Worm (Caenorhabditis elegans): ENCODE measurements around the gene F36H12.4.

The F36H12.4 gene

DNA sequence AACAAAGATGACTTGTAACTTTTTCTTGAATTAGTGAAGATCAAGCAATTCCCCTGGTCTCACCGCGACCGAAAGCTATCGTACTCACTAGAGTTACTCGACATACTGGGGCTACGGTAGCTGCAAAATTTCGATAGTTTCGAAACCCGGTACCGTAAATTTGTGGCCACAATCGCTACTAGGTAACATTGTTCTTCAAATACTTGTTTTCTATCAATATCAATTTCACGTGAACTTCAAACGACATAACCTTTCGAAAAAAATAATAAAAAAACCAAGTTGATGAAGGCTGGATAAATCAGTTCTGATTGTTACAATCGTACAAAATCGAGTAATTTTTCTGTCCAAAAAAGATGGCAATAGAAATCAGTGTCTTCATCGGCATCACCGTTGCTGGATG is 3.6 kb downstream of the F36H12.4 start, which contains the start of gene F36H12.3:
Gene F36H12.3 (plus strand): TSS at position 301 of the 400 bp plus-strand sequence.
- TF ChIP-seq sup-37 (GFP tag; optimal IDR thresholded peaks at IDR 0.05), result no peak
- no peak for TF ChIP-seq lir-3 (tag; optimal IDR thresholded peaks at IDR 0.05; ENCODE audit: poor library complexity)
- no peak for TF ChIP-seq pqm-1 (tag; optimal IDR thresholded peaks at IDR 0.05)
- no peak for TF ChIP-seq rnt-1 (tag; optimal IDR thresholded peaks at IDR 0.05)

DNA sequence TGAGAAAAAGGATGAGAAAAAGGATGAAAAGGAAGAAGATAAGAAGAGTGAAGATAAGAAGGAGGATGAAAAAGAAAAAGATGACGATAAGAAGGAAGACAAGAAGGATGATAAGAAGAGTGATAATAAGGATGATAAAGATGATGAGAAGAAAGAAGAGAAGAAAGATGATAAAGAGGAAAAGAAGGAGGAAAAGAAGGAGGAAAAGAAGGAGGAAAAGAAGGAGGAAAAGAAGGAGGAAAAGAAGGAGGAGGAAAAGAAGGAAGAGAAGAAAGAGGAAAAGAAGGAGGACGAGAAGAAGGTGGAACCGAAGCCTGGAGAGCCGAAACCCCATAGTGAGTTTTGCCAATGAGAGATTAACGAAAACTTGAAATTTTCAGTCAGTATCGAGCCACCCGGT is 4.5 kb downstream of the F36H12.4 start:
- TF ChIP-seq mef-2 (tag; optimal IDR thresholded peaks at IDR 0.05) (no peak), C04F5.9 (tag; optimal IDR thresholded peaks at IDR 0.05) (no peak), unc-130 (tag; optimal IDR thresholded peaks at IDR 0.05) (no peak), fkh-4 (tag; optimal IDR thresholded peaks at IDR 0.05; ENCODE audit: borderline replicate concordance) (no peak)

DNA sequence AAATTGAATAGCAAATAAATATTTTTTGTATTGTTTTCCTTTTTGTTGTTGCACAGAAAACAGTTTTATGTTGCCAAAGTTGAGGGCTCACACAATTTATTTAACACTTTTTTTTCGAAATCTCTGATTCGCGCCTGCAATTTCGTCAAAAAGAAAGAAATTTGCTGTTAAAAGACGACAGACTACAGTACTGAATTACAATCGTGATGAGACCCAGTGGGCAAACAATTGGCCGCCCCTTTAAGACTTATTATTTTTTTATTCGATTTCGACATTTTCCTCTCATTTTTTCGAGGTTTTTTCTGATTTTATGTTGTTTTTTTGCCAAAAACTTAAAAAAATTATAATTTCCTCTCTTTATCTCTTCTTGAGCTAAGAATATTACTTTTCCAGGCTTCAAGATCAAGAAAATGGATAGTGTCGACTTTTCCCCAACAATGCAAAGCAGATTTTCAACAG is 5.2 kb downstream of the F36H12.4 start, which contains the start of gene slfl-4:
Gene slfl-4 (plus strand): TSS at position 409 of the 459 bp plus-strand sequence.
- TF ChIP-seq ztf-4 (tag; optimal IDR thresholded peaks at IDR 0.05), result no peak
- TF ChIP-seq ceh-8 (GFP tag; optimal IDR thresholded peaks at IDR 0.05), result no peak
- no peak for TF ChIP-seq rnt-1 (tag; optimal IDR thresholded peaks at IDR 0.05)
- no peak for TF ChIP-seq fkh-4 (tag; optimal IDR thresholded peaks at IDR 0.05; ENCODE audit: borderline replicate concordance)
- TF ChIP-seq nhr-77 (tag; optimal IDR thresholded peaks at IDR 0.05), result no peak
- no peak for TF ChIP-seq alr-1 (tag; optimal IDR thresholded peaks at IDR 0.05; ENCODE audit: borderline replicate concordance)
- TF ChIP-seq unc-98 (GFP tag; IDR thresholded peaks at IDR 0.05), result no peak
- no peak for TF ChIP-seq nhr-20 (tag; optimal IDR thresholded peaks at IDR 0.05)
- TF ChIP-seq lin-14 (GFP tag; optimal IDR thresholded peaks at IDR 0.05), result no peak
- no peak for TF ChIP-seq lin-13 (GFP tag; optimal IDR thresholded peaks at IDR 0.05)
- no peak for TF ChIP-seq grh-1 (GFP tag; IDR thresholded peaks at IDR 0.05)
- no peak for TF ChIP-seq unc-62 (GFP tag; optimal IDR thresholded peaks at IDR 0.05)
- no peak for TF ChIP-seq elt-2 (tag; optimal IDR thresholded peaks at IDR 0.05)
- no peak for TF ChIP-seq nhr-71 (tag; optimal IDR thresholded peaks at IDR 0.05)
- no peak for TF ChIP-seq efl-3 (GFP tag; optimal IDR thresholded peaks at IDR 0.05)

DNA sequence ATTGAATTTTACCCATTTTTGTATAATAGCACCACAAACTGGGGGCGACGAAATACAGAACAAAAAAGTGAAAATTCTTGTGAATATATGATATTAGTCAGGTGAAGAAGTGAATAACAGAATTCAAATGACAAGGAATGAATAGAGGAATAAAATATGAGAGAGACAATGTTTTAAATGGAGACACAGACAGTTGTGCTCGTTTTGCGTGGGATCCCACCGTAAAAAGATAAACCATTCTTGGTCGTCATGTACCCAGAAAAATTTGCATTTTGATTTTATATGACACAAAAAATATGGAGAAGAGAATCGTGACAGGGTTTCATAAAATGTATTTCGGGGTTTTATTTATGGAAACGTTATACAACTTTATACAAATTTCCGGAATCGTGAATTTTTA is 8.8 kb downstream of the F36H12.4 start, which contains the start of gene F36H12.17:
Gene F36H12.17 (minus strand): TSS at position 101 of the 400 bp plus-strand sequence.
- TF ChIP-seq ama-1 (optimal IDR thresholded peaks at IDR 0.05) (no peak), unc-130 (tag; optimal IDR thresholded peaks at IDR 0.05) (no peak), unc-30 (tag; optimal IDR thresholded peaks at IDR 0.05) (no peak), elt-3 (tag; optimal IDR thresholded peaks at IDR 0.05) (no peak), pqm-1 (tag; optimal IDR thresholded peaks at IDR 0.05) (no peak), ztf-11 (tag; optimal IDR thresholded peaks at IDR 0.05) (no peak), nhr-19 (GFP tag; conservative IDR thresholded peaks at IDR 0.05) (no peak), ces-1 (GFP tag; optimal IDR thresholded peaks at IDR 0.05) (no peak), ceh-82 (tag; optimal IDR thresholded peaks at IDR 0.05) (no peak), skn-1 (tag; optimal IDR thresholded peaks at IDR 0.05) (no peak), mdl-1 (tag; optimal IDR thresholded peaks at IDR 0.05) (no peak), nhr-71 (tag; optimal IDR thresholded peaks at IDR 0.05) (no peak), nhr-90 (tag; optimal IDR thresholded peaks at IDR 0.05; ENCODE audit: poor library complexity) (no peak), lin-39 (tag; optimal IDR thresholded peaks at IDR 0.05) (no peak), F16B12.6 (tag; optimal IDR thresholded peaks at IDR 0.05) (no peak), ceh-88 (GFP tag; IDR thresholded peaks at IDR 0.05) (no peak), tlp-1 (tag; optimal IDR thresholded peaks at IDR 0.05) (no peak), mep-1 (tag; optimal IDR thresholded peaks at IDR 0.05) (no peak), dsc-1 (tag; optimal IDR thresholded peaks at IDR 0.05) (no peak), ceh-63 (GFP tag; optimal IDR thresholded peaks at IDR 0.05) (no peak)
